Fruit fly (Drosophila melanogaster) whole organism, prepupa: ENCODE data around the gene ND-18.

Source experiments
- Blimp-1 ChIP-seq: fragments of 200-800 bp; sonication (Bioruptor generic); optimal IDR thresholded peaks from 3 replicates; lab custom pipeline; 2017; ENCODE audit warnings: missing biosample characterization, missing genetic modification characterization, mild to moderate bottlenecking, moderate library complexity, missing genetic modification reagents
- CG10631 ChIP-seq: fragments of 200-800 bp; sonication (Bioruptor generic); optimal IDR thresholded peaks from 2 replicates; lab custom pipeline; 2016; ENCODE audit warnings: missing biosample characterization, missing genetic modification characterization
- CG11294 ChIP-seq: fragments of 200-800 bp; sonication (Bioruptor generic); IDR thresholded peaks from 2 replicates; pipeline ENCODE4 v1.3.6; 2022; ENCODE audit warnings: missing biosample characterization, missing genetic modification characterization
- CG11762 ChIP-seq: fragments of 200-800 bp; sonication (Bioruptor generic); optimal IDR thresholded peaks from 3 replicates; lab custom pipeline; 2016; ENCODE audit warnings: missing biosample characterization, missing genetic modification characterization; ENCODE audit not compliant: insufficient read depth
- CG11902 ChIP-seq: fragments of 200-800 bp; sonication (Bioruptor generic); optimal IDR thresholded peaks from 3 replicates; lab custom pipeline; 2016; ENCODE audit warnings: missing biosample characterization, missing genetic modification characterization
- CG1621 ChIP-seq: fragments of 200-800 bp; sonication (Bioruptor generic); optimal IDR thresholded peaks from 3 replicates; lab custom pipeline; 2018; ENCODE audit warnings: missing biosample characterization, mild to moderate bottlenecking, missing genetic modification characterization
- CG3032 ChIP-seq: fragments of 200-800 bp; optimal IDR thresholded peaks from 2 replicates; lab custom pipeline; 2019; ENCODE audit warnings: missing biosample characterization, mild to moderate bottlenecking, missing genetic modification characterization, moderate library complexity
- CG32006 ChIP-seq: fragments of 200-800 bp; sonication (Bioruptor generic); optimal IDR thresholded peaks from 3 replicates; lab custom pipeline; 2017; ENCODE audit warnings: missing biosample characterization, mild to moderate bottlenecking, missing genetic modification characterization
- CG34406 ChIP-seq: fragments of 200-800 bp; sonication (Bioruptor generic); optimal IDR thresholded peaks from 3 replicates; lab custom pipeline; 2016; ENCODE audit warnings: missing biosample characterization, missing genetic modification characterization
- CG3919 ChIP-seq: fragments of 200-800 bp; sonication (Bioruptor generic); optimal IDR thresholded peaks from 3 replicates; lab custom pipeline; 2016; ENCODE audit warnings: missing biosample characterization, missing genetic modification characterization
- CG4318 ChIP-seq: fragments of 200-800 bp; sonication (Bioruptor generic); optimal IDR thresholded peaks from 3 replicates; lab custom pipeline; 2017; ENCODE audit warnings: missing biosample characterization, mild to moderate bottlenecking, missing genetic modification characterization
- CG6276 ChIP-seq: fragments of 200-800 bp; sonication (Bioruptor generic); optimal IDR thresholded peaks from 2 replicates; lab custom pipeline; 2017; ENCODE audit warnings: missing biosample characterization, mild to moderate bottlenecking, missing genetic modification characterization
- CG6792 ChIP-seq: fragments of 200-800 bp; sonication (Bioruptor generic); optimal IDR thresholded peaks from 3 replicates; lab custom pipeline; 2016; ENCODE audit warnings: missing biosample characterization, missing genetic modification characterization
- CG6808 ChIP-seq: fragments of 200-800 bp; sonication (Bioruptor generic); optimal IDR thresholded peaks from 3 replicates; lab custom pipeline; 2017; ENCODE audit warnings: missing biosample characterization, missing genetic modification characterization, mild to moderate bottlenecking, moderate library complexity, missing genetic modification reagents
- CG6854 ChIP-seq: fragments of 200-800 bp; sonication (Bioruptor generic); optimal IDR thresholded peaks from 2 replicates; lab custom pipeline; 2017; ENCODE audit warnings: missing biosample characterization, mild to moderate bottlenecking, missing genetic modification characterization
- CG7368 ChIP-seq: fragments of 200-800 bp; sonication (Bioruptor generic); optimal IDR thresholded peaks from 3 replicates; lab custom pipeline; 2016; ENCODE audit warnings: missing biosample characterization, missing genetic modification characterization
- CG8119 ChIP-seq: fragments of 200-800 bp; sonication (Bioruptor generic); IDR thresholded peaks from 3 replicates; pipeline ENCODE4 v1.3.6; 2022; ENCODE audit warnings: missing biosample characterization, missing genetic modification characterization
- CG8319 ChIP-seq: fragments of 200-800 bp; sonication (Bioruptor generic); optimal IDR thresholded peaks from 3 replicates; lab custom pipeline; 2016; ENCODE audit warnings: missing biosample characterization, missing genetic modification characterization
- CG8632 ChIP-seq: fragments of 200-800 bp; sonication (Bioruptor generic); optimal IDR thresholded peaks from 3 replicates; lab custom pipeline; 2016; ENCODE audit warnings: missing biosample characterization, missing genetic modification characterization
- CG9139 ChIP-seq: fragments of 200-800 bp; sonication (Bioruptor generic); optimal IDR thresholded peaks from 3 replicates; lab custom pipeline; 2017; ENCODE audit warnings: missing biosample characterization, mild to moderate bottlenecking, missing genetic modification characterization
- Eip75B ChIP-seq: fragments of 200-800 bp; sonication (Bioruptor generic); optimal IDR thresholded peaks from 3 replicates; lab custom pipeline; 2016; ENCODE audit warnings: missing biosample characterization, missing genetic modification characterization
- Eip78C ChIP-seq: fragments of 200-800 bp; sonication (Bioruptor generic); peaks from one replicate; lab custom pipeline; 2016; ENCODE audit warnings: missing biosample characterization, missing genetic modification characterization
- Eip93F ChIP-seq: fragments of 200-800 bp; sonication (Bioruptor generic); optimal IDR thresholded peaks from 2 replicates; lab custom pipeline; 2016; ENCODE audit warnings: missing biosample characterization, mild to moderate bottlenecking, missing genetic modification characterization
- Ets96B ChIP-seq: fragments of 200-800 bp; optimal IDR thresholded peaks from 2 replicates; lab custom pipeline; 2019; ENCODE audit warnings: missing biosample characterization, mild to moderate bottlenecking, missing genetic modification characterization, moderate library complexity
- Hr38 ChIP-seq: sonication (Bioruptor generic); optimal IDR thresholded peaks from 2 replicates; lab custom pipeline; 2016; ENCODE audit warnings: missing biosample characterization, missing genetic modification characterization
- Hr39 ChIP-seq: fragments of 200-800 bp; sonication (Bioruptor generic); optimal IDR thresholded peaks from 2 replicates; lab custom pipeline; 2016; ENCODE audit warnings: missing biosample characterization, missing genetic modification characterization
- Lpt ChIP-seq: fragments of 200-800 bp; sonication (Bioruptor generic); optimal IDR thresholded peaks from 3 replicates; lab custom pipeline; 2016; ENCODE audit warnings: missing biosample characterization, missing genetic modification characterization
- Met ChIP-seq: fragments of 200-800 bp; sonication (Bioruptor generic); optimal IDR thresholded peaks from 3 replicates; lab custom pipeline; 2016; ENCODE audit warnings: missing biosample characterization, missing genetic modification characterization
- OdsH ChIP-seq: fragments of 200-800 bp; sonication (Bioruptor generic); optimal IDR thresholded peaks from 3 replicates; lab custom pipeline; 2016; ENCODE audit warnings: missing biosample characterization, missing genetic modification characterization
- Smox ChIP-seq: fragments of 200-800 bp; sonication (Bioruptor generic); optimal IDR thresholded peaks from 3 replicates; lab custom pipeline; 2016; ENCODE audit warnings: missing biosample characterization, missing genetic modification characterization
- Sox102F ChIP-seq: fragments of 200-800 bp; sonication (Bioruptor generic); optimal IDR thresholded peaks from 2 replicates; lab custom pipeline; 2016; ENCODE audit warnings: missing biosample characterization, mild to moderate bottlenecking, missing genetic modification characterization
- Sox14 ChIP-seq: fragments of 200-800 bp; sonication (Bioruptor generic); optimal IDR thresholded peaks from 3 replicates; lab custom pipeline; 2016; ENCODE audit warnings: missing biosample characterization, missing genetic modification characterization
- Sox15 ChIP-seq: fragments of 200-800 bp; sonication (Bioruptor generic); optimal IDR thresholded peaks from 3 replicates; lab custom pipeline; 2016; ENCODE audit warnings: missing biosample characterization, missing genetic modification characterization
- achi ChIP-seq: fragments of 200-800 bp; sonication (Bioruptor generic); optimal IDR thresholded peaks from 3 replicates; lab custom pipeline; 2016; ENCODE audit warnings: missing biosample characterization, missing genetic modification characterization
- acj6 ChIP-seq: fragments of 200-800 bp; sonication (Bioruptor generic); optimal IDR thresholded peaks from 3 replicates; lab custom pipeline; 2016; ENCODE audit warnings: missing biosample characterization, missing genetic modification characterization
- cyc ChIP-seq: fragments of 200-800 bp; sonication (Bioruptor generic); optimal IDR thresholded peaks from 3 replicates; lab custom pipeline; 2016; ENCODE audit warnings: missing biosample characterization, missing genetic modification characterization
- dsx ChIP-seq: fragments of 200-800 bp; optimal IDR thresholded peaks from 3 replicates; lab custom pipeline; 2019; ENCODE audit warnings: missing biosample characterization, mild to moderate bottlenecking, missing genetic modification characterization, moderate library complexity; ENCODE audit not compliant: poor library complexity, severe bottlenecking
- eg ChIP-seq: fragments of 200-800 bp; sonication (Bioruptor generic); IDR thresholded peaks from 3 replicates; pipeline ENCODE4 v1.3.6; 2022; ENCODE audit warnings: missing biosample characterization, missing genetic modification characterization
- esn ChIP-seq: fragments of 200-800 bp; sonication (Bioruptor generic); optimal IDR thresholded peaks from 2 replicates; lab custom pipeline; 2016; ENCODE audit warnings: missing biosample characterization, mild to moderate bottlenecking, missing genetic modification characterization, moderate library complexity
- fd85E ChIP-seq: fragments of 200-800 bp; sonication (Bioruptor generic); optimal IDR thresholded peaks from 3 replicates; lab custom pipeline; 2016; ENCODE audit warnings: missing biosample characterization, missing genetic modification characterization
- fkh ChIP-seq: fragments of 200-800 bp; sonication (Bioruptor generic); optimal IDR thresholded peaks from 3 replicates; lab custom pipeline; 2017; ENCODE audit warnings: missing biosample characterization, mild to moderate bottlenecking, missing genetic modification characterization, moderate library complexity
- lz ChIP-seq: fragments of 200-800 bp; sonication (Bioruptor generic); optimal IDR thresholded peaks from 3 replicates; lab custom pipeline; 2016; ENCODE audit warnings: missing biosample characterization, missing genetic modification characterization
- net ChIP-seq: fragments of 200-800 bp; sonication (Bioruptor generic); optimal IDR thresholded peaks from 3 replicates; lab custom pipeline; 2016; ENCODE audit warnings: missing biosample characterization, missing genetic modification characterization
- pdm3 ChIP-seq: fragments of 200-800 bp; sonication (Bioruptor generic); optimal IDR thresholded peaks from 3 replicates; lab custom pipeline; 2016; ENCODE audit warnings: missing biosample characterization, missing genetic modification characterization
- salr ChIP-seq, 2 experiments: fragments of 200-800 bp; sonication (Bioruptor generic); optimal IDR thresholded peaks; 3 replicates each; lab custom pipeline; 2016 to 2018; ENCODE audit warnings: missing biosample characterization in 2 of 2, missing genetic modification characterization in 2 of 2, mild to moderate bottlenecking in 1 of 2
- ss ChIP-seq, 2 experiments: fragments of 200-800 bp; sonication (Bioruptor generic); optimal IDR thresholded peaks; 2 replicates in 1 of 2; 3 replicates in 1 of 2; lab custom pipeline; 2017 to 2018; ENCODE audit warnings: mild to moderate bottlenecking in 2 of 2, missing biosample characterization in 2 of 2, missing genetic modification characterization in 2 of 2, moderate library complexity in 1 of 2
- svp ChIP-seq: fragments of 200-800 bp; sonication (Bioruptor generic); peaks from one replicate; lab custom pipeline; 2016; ENCODE audit warnings: missing biosample characterization, missing genetic modification characterization
- topi ChIP-seq: fragments of 200-800 bp; sonication (Bioruptor generic); optimal IDR thresholded peaks from 3 replicates; lab custom pipeline; 2016; ENCODE audit warnings: missing biosample characterization, missing genetic modification characterization
- vri ChIP-seq: fragments of 200-800 bp; sonication (Bioruptor generic); optimal IDR thresholded peaks from 3 replicates; lab custom pipeline; 2016; ENCODE audit warnings: missing biosample characterization, mild to moderate bottlenecking, missing genetic modification characterization

Gene ND-18

DNA sequence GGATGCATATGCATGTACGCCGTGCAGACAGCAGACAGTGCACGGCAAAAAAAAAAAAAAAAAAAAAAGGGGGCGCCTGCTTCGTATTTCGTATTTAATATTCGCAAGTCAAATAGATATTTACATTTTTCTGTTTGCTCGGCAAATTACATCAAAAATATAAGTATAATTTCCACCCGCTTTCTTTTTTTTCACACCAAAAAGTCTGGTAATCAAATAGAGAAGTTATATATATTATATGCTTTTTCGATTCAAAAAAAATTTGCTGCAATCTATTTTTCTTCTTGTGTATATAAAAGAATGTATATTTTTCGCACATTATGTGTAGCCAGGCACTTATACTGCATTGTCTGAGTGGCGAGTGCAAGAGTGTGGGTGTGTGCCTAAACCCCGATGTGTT lies 43.9 kb upstream of the ND-18 start (continued):
- TF ChIP-seq ss (GFP tag; optimal IDR thresholded peaks at IDR 0.05; lab: Kevin White, UChicago), result peak in 1 of 2 experiments; percentile 4
- TF ChIP-seq fkh, result no peak
- no peak for TF ChIP-seq CG6854 (GFP tag; lab: Kevin White, UChicago)
- no peak for TF ChIP-seq CG11762 (GFP tag; lab: Kevin White, UChicago)
- no peak for TF ChIP-seq CG8632
- TF ChIP-seq fd85E (GFP tag; lab: Kevin White, UChicago), result no peak
- TF ChIP-seq lz (GFP tag; lab: Kevin White, UChicago), result no peak
- peak; percentile 9 for TF ChIP-seq Eip75B (GFP tag; lab: Kevin White, UChicago)
- peak; percentile 2 for TF ChIP-seq achi (GFP tag; lab: Kevin White, UChicago)
- no peak for TF ChIP-seq CG1621 (tag; lab: Kevin White, UChicago)
- TF ChIP-seq pdm3 (GFP tag; lab: Kevin White, UChicago), result peak; percentile 20

DNA sequence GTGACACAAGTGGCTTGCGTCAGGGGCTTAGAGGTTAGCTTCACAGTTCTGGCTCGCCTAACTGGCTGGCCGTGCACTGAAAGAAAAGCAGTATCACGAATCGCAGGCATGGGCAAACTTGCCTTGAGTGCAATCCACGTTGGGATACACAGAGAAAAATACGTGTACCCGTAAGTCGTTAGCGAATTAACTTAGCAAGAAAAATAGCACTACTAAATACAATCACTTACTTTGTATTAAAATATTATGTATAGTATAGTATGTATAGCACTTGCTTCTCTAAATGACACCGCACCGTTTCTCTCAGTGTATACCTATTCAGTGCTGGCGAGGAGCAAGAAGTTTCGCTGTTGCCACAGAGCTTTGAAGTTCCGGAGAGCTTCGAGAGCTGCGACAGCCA lies 39.1 kb upstream of the ND-18 start:
- TF ChIP-seq lz (GFP tag; lab: Kevin White, UChicago) (no peak), Eip93F (GFP tag; lab: Kevin White, UChicago) (no peak), Smox (no peak), Lpt (GFP tag; lab: Kevin White, UChicago) (no peak), topi (GFP tag; lab: Kevin White, UChicago) (no peak), CG6276 (GFP tag; lab: Kevin White, UChicago) (no peak), Eip75B (GFP tag; lab: Kevin White, UChicago) (no peak), cyc (GFP tag; lab: Kevin White, UChicago) (no peak), dsx (peak; percentile 2), salr (GFP tag; optimal IDR thresholded peaks at IDR 0.05; lab: Kevin White, UChicago) (no peak), CG11762 (GFP tag; lab: Kevin White, UChicago) (no peak), acj6 (GFP tag; lab: Kevin White, UChicago) (peak; percentile 31), Met (GFP tag; lab: Kevin White, UChicago) (no peak), Hr39 (GFP tag; lab: Kevin White, UChicago) (no peak), CG6808 (GFP tag; lab: Kevin White, UChicago) (peak; percentile 22), CG6792 (peak; percentile 15), Eip78C (peak; percentile 68), CG1621 (tag; lab: Kevin White, UChicago) (peak; percentile 19), CG6854 (GFP tag; lab: Kevin White, UChicago) (no peak), CG11902 (no peak), CG4318 (GFP tag; lab: Kevin White, UChicago) (no peak), vri (GFP tag; lab: Kevin White, UChicago) (no peak), CG32006 (peak; percentile 50), Sox102F (GFP tag; lab: Kevin White, UChicago) (no peak), CG11294 (GFP tag; lab: Robert Waterston, UW) (no peak), esn (peak; percentile 14), Sox15 (no peak), svp (GFP tag; lab: Kevin White, UChicago) (no peak), Hr38 (GFP tag; lab: Kevin White, UChicago) (no peak), CG10631 (peak; percentile 6), Ets96B (tag; lab: Kevin White, UChicago) (peak; percentile 32), net (no peak), eg (GFP tag; lab: Robert Waterston, UW) (0 out of 3 replicates have a peak, but pooled peaks have one; percentile 27), ss (GFP tag; optimal IDR thresholded peaks at IDR 0.05; lab: Kevin White, UChicago) (peak in 1 of 2 experiments; percentile 8), Blimp-1 (no peak), achi (GFP tag; lab: Kevin White, UChicago) (peak; percentile 22), CG3919 (GFP tag; lab: Kevin White, UChicago) (peak; percentile 11), CG8319 (GFP tag; lab: Kevin White, UChicago) (no peak), fd85E (GFP tag; lab: Kevin White, UChicago) (no peak), CG3032 (tag; lab: Kevin White, UChicago) (peak; percentile 35), CG9139 (GFP tag; lab: Kevin White, UChicago) (no peak), OdsH (GFP tag; lab: Kevin White, UChicago) (peak; percentile 43), CG7368 (GFP tag; lab: Kevin White, UChicago) (no peak), Sox14 (no peak), CG34406 (no peak), CG8119 (GFP tag; lab: Robert Waterston, UW) (no peak), fkh (no peak)
